Worm (Caenorhabditis elegans) whole organism, L2 larva: ENCODE data around the gene inso-1.
A peak's percentile ranks its signal among the peaks of the same experiment; 100 is the strongest.

ENCODE experiments used
- C34F6.9 ChIP-seq: fragments of 150-350 bp; optimal IDR thresholded peaks from 2 replicates; lab custom pipeline; 2014; ENCODE audit warnings: missing biosample characterization, missing genetic modification characterization
- R02D3.7 ChIP-seq: fragments of 150-350 bp; optimal IDR thresholded peaks from 2 replicates; lab custom pipeline; 2014; ENCODE audit warnings: missing biosample characterization, missing genetic modification characterization
- aly-2 ChIP-seq: fragments of 150-350 bp; optimal IDR thresholded peaks from 2 replicates; lab custom pipeline; 2014; ENCODE audit warnings: missing biosample characterization, missing genetic modification characterization
- ama-1 ChIP-seq: fragments of 150-350 bp; optimal IDR thresholded peaks from 2 replicates; lab custom pipeline; 2018; ENCODE audit warnings: inconsistent platforms
- blmp-1 ChIP-seq: sonication (generic microtip); optimal IDR thresholded peaks from 2 replicates; lab custom pipeline; 2017; ENCODE audit warnings: missing genetic modification characterization, mild to moderate bottlenecking, missing compliant biosample characterization, antibody characterized with exemption, moderate library complexity; ENCODE audit not compliant: insufficient read depth
- ceh-16 ChIP-seq: fragments of 150-350 bp; optimal IDR thresholded peaks from 2 replicates; lab custom pipeline; 2014; ENCODE audit warnings: missing biosample characterization, missing genetic modification characterization
- ceh-82 ChIP-seq: fragments of 150-350 bp; optimal IDR thresholded peaks from 2 replicates; lab custom pipeline; 2014; ENCODE audit warnings: missing biosample characterization, missing genetic modification characterization
- dmd-4 ChIP-seq: sonication (generic microtip); optimal IDR thresholded peaks from 2 replicates; lab custom pipeline; 2017; ENCODE audit warnings: missing biosample characterization, missing genetic modification characterization
- egl-27 ChIP-seq: sonication (generic microtip); optimal IDR thresholded peaks from 3 replicates; lab custom pipeline; 2017; ENCODE audit warnings: missing biosample characterization, missing genetic modification reagents, missing genetic modification characterization
- elt-1 ChIP-seq: fragments of 150-350 bp; optimal IDR thresholded peaks from 2 replicates; lab custom pipeline; 2014; ENCODE audit warnings: missing biosample characterization, missing genetic modification characterization
- elt-3 ChIP-seq: sonication (generic microtip); optimal IDR thresholded peaks from 2 replicates; lab custom pipeline; 2017; ENCODE audit warnings: missing biosample characterization, missing genetic modification characterization
- fos-1 ChIP-seq: fragments of 150-350 bp; optimal IDR thresholded peaks from 2 replicates; lab custom pipeline; 2014; ENCODE audit warnings: missing biosample characterization, missing genetic modification characterization
- lin-11 ChIP-seq: fragments of 150-350 bp; sonication (generic microtip); optimal IDR thresholded peaks from 2 replicates; lab custom pipeline; 2014; ENCODE audit warnings: missing biosample characterization, missing genetic modification characterization, inconsistent platforms, mixed read lengths
- lin-13 ChIP-seq: fragments of 150-350 bp; optimal IDR thresholded peaks from 2 replicates; lab custom pipeline; 2014; ENCODE audit warnings: missing biosample characterization, missing genetic modification reagents, missing genetic modification characterization
- lin-39 ChIP-seq: fragments of 150-350 bp; optimal IDR thresholded peaks from 2 replicates; lab custom pipeline; 2014; ENCODE audit warnings: missing biosample characterization, missing genetic modification reagents, missing genetic modification characterization
- lsy-2 ChIP-seq, 2 experiments: fragments of 150-350 bp in 1 of 2; sonication (generic microtip) in 1 of 2; optimal IDR thresholded peaks; 2 replicates each; lab custom pipeline; 2014 to 2017; ENCODE audit warnings: missing biosample characterization in 2 of 2, missing genetic modification characterization in 2 of 2
- mab-5 ChIP-seq: fragments of 150-350 bp; optimal IDR thresholded peaks from 2 replicates; lab custom pipeline; 2014; ENCODE audit warnings: missing biosample characterization, missing genetic modification characterization
- nhr-11 ChIP-seq: fragments of 150-350 bp; optimal IDR thresholded peaks from 2 replicates; lab custom pipeline; 2014; ENCODE audit warnings: missing biosample characterization, missing genetic modification characterization
- nhr-12 ChIP-seq: fragments of 150-350 bp; optimal IDR thresholded peaks from 2 replicates; lab custom pipeline; 2014; ENCODE audit warnings: missing biosample characterization, missing genetic modification characterization
- nhr-129 ChIP-seq: fragments of 150-350 bp; optimal IDR thresholded peaks from 2 replicates; lab custom pipeline; 2014; ENCODE audit warnings: missing biosample characterization, missing genetic modification characterization
- nhr-21 ChIP-seq: fragments of 150-350 bp; optimal IDR thresholded peaks from 2 replicates; lab custom pipeline; 2014; ENCODE audit warnings: missing biosample characterization, missing genetic modification characterization
- nhr-23 ChIP-seq: fragments of 150-350 bp; optimal IDR thresholded peaks from 2 replicates; lab custom pipeline; 2014; ENCODE audit warnings: missing biosample characterization, missing genetic modification reagents, missing genetic modification characterization
- nhr-237 ChIP-seq: fragments of 150-350 bp; optimal IDR thresholded peaks from 2 replicates; lab custom pipeline; 2014; ENCODE audit warnings: missing biosample characterization, missing genetic modification characterization
- nhr-6 ChIP-seq: fragments of 150-350 bp; optimal IDR thresholded peaks from 2 replicates; lab custom pipeline; 2014; ENCODE audit warnings: missing biosample characterization, missing genetic modification characterization
- nhr-77 ChIP-seq: fragments of 150-350 bp; optimal IDR thresholded peaks from 2 replicates; lab custom pipeline; 2014; ENCODE audit warnings: missing biosample characterization, missing genetic modification characterization
- peb-1 ChIP-seq: fragments of 150-350 bp; optimal IDR thresholded peaks from 2 replicates; lab custom pipeline; 2014; ENCODE audit warnings: missing biosample characterization, missing genetic modification characterization
- sem-4 ChIP-seq: fragments of 150-350 bp; optimal IDR thresholded peaks from 2 replicates; lab custom pipeline; 2014; ENCODE audit warnings: missing biosample characterization, missing genetic modification reagents, missing genetic modification characterization
- sma-3 ChIP-seq: sonication (generic microtip); optimal IDR thresholded peaks from 2 replicates; lab custom pipeline; 2016; ENCODE audit warnings: missing genetic modification reagents, missing genetic modification characterization, missing compliant biosample characterization
- sma-9 ChIP-seq, 2 experiments: fragments of 150-350 bp in 1 of 2; sonication (generic microtip) in 1 of 2; optimal IDR thresholded peaks; 2 replicates each; lab custom pipeline; 2014 to 2016; ENCODE audit warnings: missing genetic modification characterization in 2 of 2, mild to moderate bottlenecking in 1 of 2, missing biosample characterization in 1 of 2, missing compliant biosample characterization in 1 of 2, missing genetic modification reagents in 1 of 2, moderate library complexity in 1 of 2
- snpc-4 ChIP-seq: fragments of 150-350 bp; optimal IDR thresholded peaks from 2 replicates; lab custom pipeline; 2014; ENCODE audit warnings: missing biosample characterization, missing genetic modification characterization
- unc-39 ChIP-seq: fragments of 150-350 bp; optimal IDR thresholded peaks from 2 replicates; lab custom pipeline; 2014; ENCODE audit warnings: missing biosample characterization, missing genetic modification characterization
- unc-55 ChIP-seq: fragments of 150-350 bp; sonication (generic microtip); optimal IDR thresholded peaks from 3 replicates; lab custom pipeline; 2014; ENCODE audit warnings: missing biosample characterization, missing genetic modification reagents, missing genetic modification characterization
- unc-62 ChIP-seq: fragments of 150-350 bp; optimal IDR thresholded peaks from 2 replicates; lab custom pipeline; 2014; ENCODE audit warnings: missing biosample characterization, missing genetic modification reagents, missing genetic modification characterization
- zag-1 ChIP-seq: fragments of 150-350 bp; optimal IDR thresholded peaks from 2 replicates; lab custom pipeline; 2014; ENCODE audit warnings: missing biosample characterization, missing genetic modification characterization
- ztf-1 ChIP-seq: fragments of 200-800 bp; sonication (Bioruptor generic); conservative IDR thresholded peaks from 2 replicates; pipeline ENCODE4 v1.3.6; 2022; ENCODE audit warnings: missing genetic modification characterization, missing compliant biosample characterization
- ztf-11 ChIP-seq: sonication (generic microtip); optimal IDR thresholded peaks from 2 replicates; lab custom pipeline; 2017; ENCODE audit warnings: missing biosample characterization, missing genetic modification characterization
- ztf-4 ChIP-seq: fragments of 150-350 bp; optimal IDR thresholded peaks from 2 replicates; lab custom pipeline; 2014; ENCODE audit warnings: missing biosample characterization, missing genetic modification characterization

The inso-1 gene

DNA sequence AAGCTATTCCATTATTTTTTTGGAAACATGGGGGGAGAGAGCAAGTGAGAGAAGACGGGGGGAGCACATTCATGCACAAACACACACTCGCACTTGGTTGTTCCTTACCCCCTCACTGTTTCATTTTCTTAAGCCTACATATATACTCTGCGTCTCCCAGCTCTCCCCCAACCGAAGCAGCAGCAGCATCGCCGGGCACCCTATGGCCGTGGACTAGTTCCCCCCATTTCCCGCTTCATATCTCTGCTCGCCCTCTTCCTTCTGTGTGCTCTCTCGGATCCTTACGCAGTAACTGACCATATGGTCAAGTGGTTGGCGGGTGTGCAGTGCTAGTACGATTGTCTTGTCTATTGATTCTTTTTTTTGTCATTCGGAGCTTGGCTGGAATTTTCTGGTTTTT, 2.3 kb downstream of the inso-1 start (continued):
- TF ChIP-seq lsy-2 (tag; optimal IDR thresholded peaks at IDR 0.05; lab: Kevin White, UChicago) (peak; percentile 11 to 66), blmp-1 (tag; lab: Kevin White, UChicago) (no peak), sem-4 (tag; lab: Kevin White, UChicago) (peak; percentile 46), sma-3 (peak; percentile 36), egl-27 (tag; lab: Kevin White, UChicago) (peak; percentile 39), zag-1 (tag; lab: Kevin White, UChicago) (peak; percentile 82), dmd-4 (tag; lab: Kevin White, UChicago) (no peak), nhr-11 (tag; lab: Kevin White, UChicago) (no peak), nhr-21 (peak; percentile 30), ceh-16 (tag; lab: Kevin White, UChicago) (no peak), C34F6.9 (tag; lab: Kevin White, UChicago) (peak; percentile 72), nhr-12 (tag; lab: Kevin White, UChicago) (no peak), sma-9 (GFP tag; optimal IDR thresholded peaks at IDR 0.05; lab: Kevin White, UChicago) (peak; percentile 79), sma-9 (tag; optimal IDR thresholded peaks at IDR 0.05; lab: Kevin White, UChicago) (no peak), lin-13 (peak; percentile 71), mab-5 (tag; lab: Kevin White, UChicago) (peak; percentile 31), R02D3.7 (tag; lab: Kevin White, UChicago) (no peak), unc-55 (peak; percentile 89), ama-1 (no peak), elt-3 (tag; lab: Kevin White, UChicago) (no peak), elt-1 (tag; lab: Kevin White, UChicago) (no peak)
- TF ChIP-seq, all 48 proteins: peak for 20

DNA sequence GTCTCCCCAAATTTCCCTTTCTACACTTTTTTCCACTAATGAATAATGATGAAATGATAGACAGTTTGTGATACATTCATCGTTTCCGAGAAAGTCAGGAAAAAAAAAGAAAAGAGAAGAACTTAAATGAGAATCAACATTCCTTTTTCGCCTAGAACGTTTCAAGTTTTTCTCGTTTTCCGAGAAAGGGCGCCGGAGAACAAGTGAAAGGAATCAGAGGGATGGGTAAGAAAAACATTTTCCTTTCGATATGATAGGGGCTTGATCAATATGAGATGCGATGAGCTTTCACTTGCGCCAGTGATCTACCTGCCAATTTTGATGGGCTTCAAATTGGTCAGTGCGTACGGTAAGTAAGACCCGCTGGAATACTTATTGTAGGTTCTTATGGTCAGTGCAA, 9.5 kb downstream of the inso-1 start:
- TF ChIP-seq ceh-16 (tag; lab: Kevin White, UChicago): no peak
- no peak for TF ChIP-seq lin-11 (tag; lab: Kevin White, UChicago)
- no peak for TF ChIP-seq elt-1 (tag; lab: Kevin White, UChicago)
- TF ChIP-seq nhr-6: no peak
- TF ChIP-seq ztf-1 (GFP tag; lab: Robert Waterston, UW): no peak
- TF ChIP-seq nhr-21: peak; percentile 35
- no peak for TF ChIP-seq nhr-237 (tag; lab: Kevin White, UChicago)
- TF ChIP-seq nhr-77 (tag; lab: Kevin White, UChicago): no peak
- TF ChIP-seq lsy-2 (tag; optimal IDR thresholded peaks at IDR 0.05; lab: Kevin White, UChicago): no peak
- TF ChIP-seq snpc-4 (tag; lab: Kevin White, UChicago): no peak
- peak; percentile 83 for TF ChIP-seq blmp-1 (tag; lab: Kevin White, UChicago)

DNA sequence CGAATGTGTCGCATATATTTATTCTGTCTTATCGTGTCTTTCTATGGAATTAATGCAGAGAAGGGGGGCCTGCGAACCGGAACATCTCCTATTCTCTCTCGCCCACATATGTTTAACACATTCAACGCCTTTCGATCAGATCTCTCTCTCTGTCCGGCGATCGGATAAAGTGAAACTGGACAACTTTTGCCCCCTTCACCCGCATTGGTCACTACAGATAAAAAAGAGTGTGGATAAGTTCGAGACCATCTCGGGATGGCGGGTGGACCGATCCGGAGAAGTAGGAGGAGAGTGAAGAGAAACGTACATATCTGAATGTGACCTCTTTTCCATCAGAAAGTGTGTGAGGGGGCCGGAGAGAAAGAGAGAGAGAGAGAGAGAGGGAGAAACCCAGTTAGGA, 11.1 kb downstream of the inso-1 start, which contains the start of gene H42K12.3:
Gene H42K12.3 (plus strand): TSS at position 308 of the 400 bp plus-strand sequence.
- TF ChIP-seq nhr-237 (tag; lab: Kevin White, UChicago) (no peak), ztf-4 (tag; lab: Kevin White, UChicago) (no peak), dmd-4 (tag; lab: Kevin White, UChicago) (no peak), sma-3 (no peak), nhr-129 (tag; lab: Kevin White, UChicago) (no peak), nhr-23 (tag; lab: Kevin White, UChicago) (no peak), unc-62 (no peak), lin-39 (tag; lab: Kevin White, UChicago) (no peak), blmp-1 (tag; lab: Kevin White, UChicago) (no peak), aly-2 (tag; lab: Kevin White, UChicago) (no peak), peb-1 (tag; lab: Kevin White, UChicago) (no peak), mab-5 (tag; lab: Kevin White, UChicago) (no peak), nhr-12 (tag; lab: Kevin White, UChicago) (no peak), ceh-82 (tag; lab: Kevin White, UChicago) (no peak), egl-27 (tag; lab: Kevin White, UChicago) (no peak), unc-39 (tag; lab: Kevin White, UChicago) (no peak), ztf-11 (no peak), lin-11 (tag; lab: Kevin White, UChicago) (no peak), nhr-21 (no peak), lsy-2 (tag; optimal IDR thresholded peaks at IDR 0.05; lab: Kevin White, UChicago) (no peak)

DNA sequence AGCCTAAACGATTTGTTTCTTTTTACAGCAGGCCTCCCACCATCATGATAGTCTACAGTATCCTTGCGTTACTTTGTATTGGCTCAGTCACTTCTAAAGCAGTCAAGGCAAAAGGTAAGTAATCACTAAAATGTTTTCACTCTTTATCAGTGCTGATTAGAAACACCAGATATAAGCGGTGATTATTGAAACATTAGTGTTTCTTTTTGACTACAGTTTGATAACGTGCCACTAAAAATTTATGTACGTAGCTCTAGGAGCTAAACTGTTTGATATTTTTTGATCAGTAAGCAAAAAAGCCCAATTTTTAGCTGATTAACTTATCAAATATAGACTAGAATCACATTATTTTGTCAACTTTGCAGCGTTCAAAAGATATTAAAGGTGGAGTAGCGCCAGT, 11.6 kb downstream of the inso-1 start:
- no peak for TF ChIP-seq lsy-2 (tag; optimal IDR thresholded peaks at IDR 0.05; lab: Kevin White, UChicago)
- TF ChIP-seq aly-2 (tag; lab: Kevin White, UChicago): no peak
- peak; percentile 7 for TF ChIP-seq fos-1
